Worm (Caenorhabditis elegans) whole organism, L4/young adult: Measurements from ENCODE around the gene K08H2.4.

ENCODE experiments used
- W03F9.2 ChIP-seq: fragments of 150-350 bp; optimal IDR thresholded peaks from 2 replicates; lab custom pipeline; 2014; ENCODE audit warnings: missing biosample characterization, missing genetic modification characterization
- him-1 ChIP-seq: sonication (generic microtip); optimal IDR thresholded peaks from 2 replicates; lab custom pipeline; 2016; ENCODE audit warnings: missing genotype, missing genetic modification reagents, missing genetic modification characterization, missing compliant biosample characterization

ce11 chrX:13245090-13245489 lies 6.8 kb downstream of the K08H2.4 start, which contains the start of gene hpl-1:
- no peak for TF ChIP-seq him-1 (tag; lab: Kevin White, UChicago)
- TF ChIP-seq W03F9.2 (tag; lab: Kevin White, UChicago) = no peak
